Worm (Caenorhabditis elegans) whole organism, young adult: Measurements from ENCODE around the gene txt-17.

Experiments used
- Y56A3A.18 ChIP-seq: fragments of 200-800 bp; sonication (Bioruptor generic); IDR thresholded peaks from 2 replicates; pipeline ENCODE4 v1.3.6; 2022; ENCODE audit warnings: missing genetic modification reagents, missing genetic modification characterization, missing compliant biosample characterization
- ama-1 ChIP-seq, 3 experiments: fragments of 150-350 bp in 1 of 3; sonication (generic microtip) in 2 of 3; optimal IDR thresholded peaks; 2 replicates each; lab custom pipeline; 2014 to 2018; ENCODE audit warnings: missing biosample characterization in 2 of 3, missing genetic modification characterization in 2 of 3, missing genetic modification reagents in 2 of 3
- ets-4 ChIP-seq: fragments of 200-800 bp; sonication (Bioruptor generic); optimal IDR thresholded peaks from 2 replicates; lab custom pipeline; 2018; ENCODE audit warnings: mild to moderate bottlenecking, missing genetic modification characterization, missing compliant biosample characterization
- madf-10 ChIP-seq: sonication (generic microtip); optimal IDR thresholded peaks from 2 replicates; lab custom pipeline; 2016; ENCODE audit warnings: mild to moderate bottlenecking, missing genetic modification characterization, missing compliant biosample characterization
- madf-6 ChIP-seq: fragments of 200-800 bp; sonication (Bioruptor generic); IDR thresholded peaks from 2 replicates; pipeline ENCODE4 v1.3.6; 2022; ENCODE audit warnings: missing genetic modification reagents, missing genetic modification characterization, missing compliant biosample characterization
- pha-4 ChIP-seq: fragments of 150-350 bp; sonication (generic microtip); optimal IDR thresholded peaks from 2 replicates; lab custom pipeline; 2014; ENCODE audit warnings: missing biosample characterization, missing genetic modification reagents, missing genetic modification characterization
- repo-1 ChIP-seq: sonication (generic microtip); optimal IDR thresholded peaks from 2 replicates; lab custom pipeline; 2017; ENCODE audit warnings: mild to moderate bottlenecking, missing genetic modification characterization, missing compliant biosample characterization
- rpc-1 ChIP-seq, 2 experiments: fragments of 150-350 bp in 1 of 2; sonication (generic microtip) in 1 of 2; optimal IDR thresholded peaks; 2 replicates each; lab custom pipeline; 2014 to 2018; ENCODE audit warnings: missing biosample characterization in 1 of 2, missing genetic modification characterization in 1 of 2, missing genetic modification reagents in 1 of 2, missing genotype in 1 of 2
- unc-130 ChIP-seq: sonication (generic microtip); optimal IDR thresholded peaks from 2 replicates; lab custom pipeline; 2016; ENCODE audit warnings: missing genetic modification reagents, missing genetic modification characterization, missing compliant biosample characterization
- ztf-6 ChIP-seq: fragments of 200-800 bp; sonication (Bioruptor generic); IDR thresholded peaks from 2 replicates; pipeline ENCODE4 v1.3.6; 2022; ENCODE audit warnings: missing genetic modification reagents, missing genetic modification characterization, missing compliant biosample characterization

- no peak for TF ChIP-seq madf-10 (tag; lab: Kevin White, UChicago)
- TF ChIP-seq pha-4 (tag; lab: Kevin White, UChicago), result no peak
- no peak for TF ChIP-seq rpc-1 (optimal IDR thresholded peaks at IDR 0.05; lab: Kevin White, UChicago)
- no peak for TF ChIP-seq rpc-1 (tag; optimal IDR thresholded peaks at IDR 0.05; lab: Kevin White, UChicago)
- TF ChIP-seq repo-1 (tag; lab: Kevin White, UChicago), result no peak
- no peak for TF ChIP-seq ets-4 (GFP tag; lab: Kevin White, UChicago)
- TF ChIP-seq ama-1 (optimal IDR thresholded peaks at IDR 0.05; lab: Kevin White, UChicago), result no peak
- no peak for TF ChIP-seq ama-1 (GFP tag; optimal IDR thresholded peaks at IDR 0.05; lab: Kevin White, UChicago)
- no peak for TF ChIP-seq unc-130 (GFP tag; lab: Kevin White, UChicago)
- no peak for TF ChIP-seq Y56A3A.18
- TF ChIP-seq madf-6 (GFP tag; lab: Robert Waterston, UW), result no peak
- TF ChIP-seq ztf-6 (GFP tag; lab: Robert Waterston, UW), result no peak
These were observed 22.6 kb upstream of the txt-17 start, which contains the start of gene npa-1 for ce11 chrV:7075646-7076045.
